1 fruit fly cellular context compared by ENCODE assay signal in genomic region chr3R:31608438-31609188, dm6.
TF ChIP-seq lines count a peak whose summit lies in the region.

No protein-coding gene starts in this region.

TF ChIP-seq in whole organism, embryonic, 481 proteins besides CTCF, POLR2A, EP300 and RAD21 (continued from another document):
- TF ChIP-seq gcm2 (GFP tag; optimal IDR thresholded peaks at IDR 0.05; lab: Kevin White, UChicago) (no peak), CG13894 (tag; optimal IDR thresholded peaks at IDR 0.05; lab: Kevin White, UChicago) (peak; percentile 61), CG9817 (tag; optimal IDR thresholded peaks at IDR 0.05; lab: Kevin White, UChicago) (no peak), oc (tag; optimal IDR thresholded peaks at IDR 0.05; lab: Kevin White, UChicago) (peak; percentile 13), CG17912 (GFP tag; optimal IDR thresholded peaks at IDR 0.05; lab: Kevin White, UChicago) (peak; percentile 64), CG2129 (GFP tag; IDR thresholded peaks at IDR 0.05; lab: Robert Waterston, UW; ENCODE audit: partially characterized antibody) (no peak), CG12659 (GFP tag; optimal IDR thresholded peaks at IDR 0.05; lab: Kevin White, UChicago) (peak; percentile 9), CG2116 (GFP tag; optimal IDR thresholded peaks at IDR 0.05; lab: Kevin White, UChicago) (no peak), sd (tag; optimal IDR thresholded peaks at IDR 0.05; lab: Kevin White, UChicago) (peak; percentile 79), grau (tag; optimal IDR thresholded peaks at IDR 0.05; lab: Kevin White, UChicago) (peak; percentile 2), Hr39 (optimal IDR thresholded peaks at IDR 0.05; lab: Kevin White, UChicago) (no peak), abd-A (tag; optimal IDR thresholded peaks at IDR 0.05; lab: Kevin White, UChicago) (peak; percentile 82), D19B (GFP tag; optimal IDR thresholded peaks at IDR 0.05; lab: Kevin White, UChicago) (no peak), GATAe (GFP tag; conservative IDR thresholded peaks at IDR 0.05; lab: Robert Waterston, UW) (no peak), zf30C (GFP tag; optimal IDR thresholded peaks at IDR 0.05; lab: Kevin White, UChicago) (no peak), PHDP (tag; optimal IDR thresholded peaks at IDR 0.05; lab: Kevin White, UChicago) (no peak), cwo (GFP tag; optimal IDR thresholded peaks at IDR 0.05; lab: Kevin White, UChicago) (no peak), CG2889 (GFP tag; IDR thresholded peaks at IDR 0.05; lab: Robert Waterston, UW) (no peak), CG4730 (GFP tag; IDR thresholded peaks at IDR 0.05; lab: Robert Waterston, UW) (no peak), Dad (GFP tag; optimal IDR thresholded peaks at IDR 0.05; lab: Kevin White, UChicago) (no peak), ci (GFP tag; IDR thresholded peaks at IDR 0.05; lab: Robert Waterston, UW) (no peak), nmo (GFP tag; optimal IDR thresholded peaks at IDR 0.05; lab: Kevin White, UChicago) (peak; percentile 13), CG6272 (GFP tag; IDR thresholded peaks at IDR 0.05; lab: Robert Waterston, UW) (no peak), Elba2 (GFP tag; optimal IDR thresholded peaks at IDR 0.05; lab: Kevin White, UChicago) (peak; percentile 58), org-1 (GFP tag; optimal IDR thresholded peaks at IDR 0.05; lab: Kevin White, UChicago) (no peak), CG15696 (tag; optimal IDR thresholded peaks at IDR 0.05; lab: Kevin White, UChicago) (no peak), Dbx (GFP tag; IDR thresholded peaks at IDR 0.05; lab: Robert Waterston, UW) (no peak), CG13775 (GFP tag; optimal IDR thresholded peaks at IDR 0.05; lab: Kevin White, UChicago) (no peak), CG17328 (GFP tag; IDR thresholded peaks at IDR 0.05; lab: Robert Waterston, UW) (no peak), pros (GFP tag; optimal IDR thresholded peaks at IDR 0.05; lab: Kevin White, UChicago) (peak; percentile 64), Camta (GFP tag; optimal IDR thresholded peaks at IDR 0.05; lab: Kevin White, UChicago) (no peak), CG12744 (GFP tag; optimal IDR thresholded peaks at IDR 0.05; lab: Kevin White, UChicago) (no peak), Nf-YB (GFP tag; optimal IDR thresholded peaks at IDR 0.05; lab: Kevin White, UChicago) (no peak), Hmr (GFP tag; optimal IDR thresholded peaks at IDR 0.05; lab: Kevin White, UChicago) (peak; percentile 45), Gsc (GFP tag; IDR thresholded peaks at IDR 0.05; lab: Robert Waterston, UW) (no peak), al (GFP tag; IDR thresholded peaks at IDR 0.05; lab: Robert Waterston, UW) (no peak), CG18599 (GFP tag; optimal IDR thresholded peaks at IDR 0.05; lab: Kevin White, UChicago) (peak; percentile 31), Side (GFP tag; optimal IDR thresholded peaks at IDR 0.05; lab: Kevin White, UChicago) (no peak), CG10321 (GFP tag; IDR thresholded peaks at IDR 0.05; lab: Robert Waterston, UW) (no peak), CG3407 (GFP tag; optimal IDR thresholded peaks at IDR 0.05; lab: Kevin White, UChicago) (peak; percentile 29), CG1832 (GFP tag; optimal IDR thresholded peaks at IDR 0.05; lab: Kevin White, UChicago) (peak; percentile 86), CG17359 (tag; optimal IDR thresholded peaks at IDR 0.05; lab: Kevin White, UChicago) (peak; percentile 10), CG34376 (GFP tag; optimal IDR thresholded peaks at IDR 0.05; lab: Kevin White, UChicago) (peak; percentile 66), Asciz (GFP tag; optimal IDR thresholded peaks at IDR 0.05; lab: Kevin White, UChicago) (no peak), repo (GFP tag; optimal IDR thresholded peaks at IDR 0.05; lab: Kevin White, UChicago) (no peak), Scr (GFP tag; IDR thresholded peaks at IDR 0.05; lab: Robert Waterston, UW; ENCODE audit: partially characterized antibody) (no peak), disco-r (GFP tag; optimal IDR thresholded peaks at IDR 0.05; lab: Kevin White, UChicago) (no peak), Meics (GFP tag; optimal IDR thresholded peaks at IDR 0.05; lab: Kevin White, UChicago) (peak; percentile 21), p53 (GFP tag; optimal IDR thresholded peaks at IDR 0.05; lab: Kevin White, UChicago) (no peak), CG16813 (GFP tag; IDR thresholded peaks at IDR 0.05; lab: Robert Waterston, UW; ENCODE audit: partially characterized antibody) (no peak), Dp (GFP tag; optimal IDR thresholded peaks at IDR 0.05; lab: Kevin White, UChicago) (no peak), CG4424 (GFP tag; optimal IDR thresholded peaks at IDR 0.05; lab: Kevin White, UChicago) (no peak), cg (GFP tag; optimal IDR thresholded peaks at IDR 0.05; lab: Kevin White, UChicago) (peak; percentile 97), Nf-YC (tag; optimal IDR thresholded peaks at IDR 0.05; lab: Kevin White, UChicago) (peak; percentile 51), bigmax (GFP tag; optimal IDR thresholded peaks at IDR 0.05; lab: Kevin White, UChicago) (no peak), jing (GFP tag; optimal IDR thresholded peaks at IDR 0.05; lab: Kevin White, UChicago) (no peak), Sox102F (GFP tag; optimal IDR thresholded peaks at IDR 0.05; lab: Kevin White, UChicago) (peak; percentile 7), exex (tag; optimal IDR thresholded peaks at IDR 0.05; lab: Kevin White, UChicago) (peak; percentile 34), lilli (GFP tag; optimal IDR thresholded peaks at IDR 0.05; lab: Kevin White, UChicago) (peak; percentile 14), pzg (GFP tag; optimal IDR thresholded peaks at IDR 0.05; lab: Kevin White, UChicago) (peak; percentile 5), CG12299 (tag; optimal IDR thresholded peaks at IDR 0.05; lab: Kevin White, UChicago) (peak; percentile 15), CG18011 (GFP tag; optimal IDR thresholded peaks at IDR 0.05; lab: Kevin White, UChicago) (no peak), Ravus (GFP tag; IDR thresholded peaks at IDR 0.05; lab: Robert Waterston, UW) (no peak), CG9437 (GFP tag; optimal IDR thresholded peaks at IDR 0.05; lab: Kevin White, UChicago) (peak; percentile 42), en (GFP tag; optimal IDR thresholded peaks at IDR 0.05; lab: Kevin White, UChicago) (no peak), jumu (GFP tag; optimal IDR thresholded peaks at IDR 0.05; lab: Kevin White, UChicago) (no peak), yki (optimal IDR thresholded peaks at IDR 0.05; lab: Kevin White, UChicago) (no peak), hkb (optimal IDR thresholded peaks at IDR 0.05; lab: Kevin White, UChicago) (no peak), hkb (GFP tag; IDR thresholded peaks at IDR 0.05; lab: Robert Waterston, UW) (no peak), CG18764 (GFP tag; optimal IDR thresholded peaks at IDR 0.05; lab: Kevin White, UChicago) (no peak), gt (GFP tag; IDR thresholded peaks at IDR 0.05; lab: Robert Waterston, UW) (no peak), ems (GFP tag; optimal IDR thresholded peaks at IDR 0.05; lab: Kevin White, UChicago) (no peak), HmgZ (tag; optimal IDR thresholded peaks at IDR 0.05; lab: Kevin White, UChicago) (peak; percentile 41), sug (tag; optimal IDR thresholded peaks at IDR 0.05; lab: Kevin White, UChicago) (peak; percentile 30), dmrt99B (tag; optimal IDR thresholded peaks at IDR 0.05; lab: Kevin White, UChicago) (no peak), fru (optimal IDR thresholded peaks at IDR 0.05; lab: Kevin White, UChicago) (no peak), Bgb (GFP tag; IDR thresholded peaks at IDR 0.05; lab: Robert Waterston, UW; ENCODE audit: partially characterized antibody) (no peak), CG13287 (GFP tag; IDR thresholded peaks at IDR 0.05; lab: Robert Waterston, UW; ENCODE audit: partially characterized antibody) (no peak), BtbVII (GFP tag; optimal IDR thresholded peaks at IDR 0.05; lab: Kevin White, UChicago) (peak; percentile 10), CG9609 (GFP tag; optimal IDR thresholded peaks at IDR 0.05; lab: Kevin White, UChicago) (peak; percentile 9), Hsf (GFP tag; optimal IDR thresholded peaks at IDR 0.05; lab: Kevin White, UChicago) (no peak), CG11247 (GFP tag; IDR thresholded peaks at IDR 0.05; lab: Robert Waterston, UW) (no peak), Antp (GFP tag; optimal IDR thresholded peaks at IDR 0.05; lab: Kevin White, UChicago) (no peak), Gug (GFP tag; IDR thresholded peaks at IDR 0.05; lab: Robert Waterston, UW) (no peak), Ssrp (tag; optimal IDR thresholded peaks at IDR 0.05; lab: Kevin White, UChicago) (no peak), CG17186 (GFP tag; optimal IDR thresholded peaks at IDR 0.05; lab: Kevin White, UChicago) (no peak), Hr3 (GFP tag; optimal IDR thresholded peaks at IDR 0.05; lab: Kevin White, UChicago) (no peak), vfl (GFP tag; optimal IDR thresholded peaks at IDR 0.05; lab: Kevin White, UChicago) (no peak), B-H1 (GFP tag; IDR thresholded peaks at IDR 0.05; lab: Robert Waterston, UW) (no peak), lbe (GFP tag; optimal IDR thresholded peaks at IDR 0.05; lab: Kevin White, UChicago) (peak; percentile 11), Deaf1 (tag; optimal IDR thresholded peaks at IDR 0.05; lab: Kevin White, UChicago) (peak; percentile 17), fd102C (GFP tag; optimal IDR thresholded peaks at IDR 0.05; lab: Kevin White, UChicago) (no peak), onecut (GFP tag; IDR thresholded peaks at IDR 0.05; lab: Robert Waterston, UW) (no peak), E2f1 (GFP tag; IDR thresholded peaks at IDR 0.05; lab: Robert Waterston, UW) (no peak), az2 (GFP tag; optimal IDR thresholded peaks at IDR 0.05; lab: Kevin White, UChicago) (no peak), CG17385 (GFP tag; optimal IDR thresholded peaks at IDR 0.05; lab: Kevin White, UChicago) (no peak), crc (GFP tag; optimal IDR thresholded peaks at IDR 0.05; lab: Kevin White, UChicago) (peak; percentile 4), CG9932 (GFP tag; IDR thresholded peaks at IDR 0.05; lab: Robert Waterston, UW) (no peak), CG2202 (tag; optimal IDR thresholded peaks at IDR 0.05; lab: Kevin White, UChicago) (no peak), Atf6 (GFP tag; IDR thresholded peaks at IDR 0.05; lab: Robert Waterston, UW) (no peak), wek (GFP tag; optimal IDR thresholded peaks at IDR 0.05; lab: Kevin White, UChicago) (no peak), phol (tag; optimal IDR thresholded peaks at IDR 0.05; lab: Kevin White, UChicago) (no peak), Oli (tag; optimal IDR thresholded peaks at IDR 0.05; lab: Kevin White, UChicago) (no peak), CG2678 (tag; optimal IDR thresholded peaks at IDR 0.05; lab: Kevin White, UChicago) (peak; percentile 0), CG10431 (GFP tag; optimal IDR thresholded peaks at IDR 0.05; lab: Kevin White, UChicago) (no peak), Hr51 (GFP tag; optimal IDR thresholded peaks at IDR 0.05; lab: Kevin White, UChicago) (no peak), CG4820 (GFP tag; optimal IDR thresholded peaks at IDR 0.05; lab: Kevin White, UChicago) (no peak), CG8281 (tag; optimal IDR thresholded peaks at IDR 0.05; lab: Kevin White, UChicago) (no peak), kah (GFP tag; optimal IDR thresholded peaks at IDR 0.05; lab: Kevin White, UChicago) (peak; percentile 18), Pdp1 (GFP tag; optimal IDR thresholded peaks at IDR 0.05; lab: Kevin White, UChicago) (peak in 1 of 2 experiments; percentile 93), tup (GFP tag; optimal IDR thresholded peaks at IDR 0.05; lab: Kevin White, UChicago) (no peak), corto (GFP tag; optimal IDR thresholded peaks at IDR 0.05; lab: Kevin White, UChicago) (no peak), lab (GFP tag; optimal IDR thresholded peaks at IDR 0.05; lab: Kevin White, UChicago) (peak; percentile 47), CG9797 (GFP tag; optimal IDR thresholded peaks at IDR 0.05; lab: Kevin White, UChicago) (no peak), jigr1 (GFP tag; IDR thresholded peaks at IDR 0.05; lab: Robert Waterston, UW) (no peak), NfI (GFP tag; optimal IDR thresholded peaks at IDR 0.05; lab: Kevin White, UChicago) (peak; percentile 8), ase (GFP tag; IDR thresholded peaks at IDR 0.05; lab: Robert Waterston, UW) (no peak), CG1602 (GFP tag; optimal IDR thresholded peaks at IDR 0.05; lab: Kevin White, UChicago) (no peak), Fer2 (tag; optimal IDR thresholded peaks at IDR 0.05; lab: Kevin White, UChicago) (no peak), chn (GFP tag; optimal IDR thresholded peaks at IDR 0.05; lab: Kevin White, UChicago) (peak; percentile 43), HLH3B (GFP tag; IDR thresholded peaks at IDR 0.05; lab: Robert Waterston, UW) (no peak), chm (GFP tag; IDR thresholded peaks at IDR 0.05; lab: Robert Waterston, UW) (no peak), stc (GFP tag; IDR thresholded peaks at IDR 0.05; lab: Robert Waterston, UW) (no peak), H2.0 (GFP tag; IDR thresholded peaks at IDR 0.05; lab: Robert Waterston, UW) (no peak), CG32532 (GFP tag; IDR thresholded peaks at IDR 0.05; lab: Robert Waterston, UW) (no peak), CG10543 (GFP tag; optimal IDR thresholded peaks at IDR 0.05; lab: Kevin White, UChicago) (peak; percentile 78), gcm (GFP tag; optimal IDR thresholded peaks at IDR 0.05; lab: Kevin White, UChicago) (no peak), trh (GFP tag; optimal IDR thresholded peaks at IDR 0.05; lab: Kevin White, UChicago) (no peak), scrt (GFP tag; optimal IDR thresholded peaks at IDR 0.05; lab: Kevin White, UChicago) (peak; percentile 45), CG3163 (GFP tag; optimal IDR thresholded peaks at IDR 0.05; lab: Kevin White, UChicago) (no peak), cad (GFP tag; optimal IDR thresholded peaks at IDR 0.05; lab: Kevin White, UChicago) (no peak), CG15479 (GFP tag; optimal IDR thresholded peaks at IDR 0.05; lab: Kevin White, UChicago) (peak; percentile 23), Ada2b (GFP tag; IDR thresholded peaks at IDR 0.05; lab: Robert Waterston, UW) (no peak), ERR (GFP tag; optimal IDR thresholded peaks at IDR 0.05; lab: Kevin White, UChicago) (peak; percentile 59), nerfin-1 (tag; optimal IDR thresholded peaks at IDR 0.05; lab: Kevin White, UChicago) (peak; percentile 80), crp (GFP tag; optimal IDR thresholded peaks at IDR 0.05; lab: Kevin White, UChicago) (peak in 1 of 2 experiments; percentile 71), shn (GFP tag; optimal IDR thresholded peaks at IDR 0.05; lab: Kevin White, UChicago) (no peak), CG12219 (GFP tag; optimal IDR thresholded peaks at IDR 0.05; lab: Kevin White, UChicago) (no peak), CG15514 (GFP tag; optimal IDR thresholded peaks at IDR 0.05; lab: Kevin White, UChicago) (no peak)
TF ChIP-seq in whole organism, embryonic: peak in this region for 69.
